Worm (Caenorhabditis elegans) whole organism, L1 larva: Measurements from ENCODE around the gene F13B12.4.

ENCODE experiments used
- C16A3.4 ChIP-seq: fragments of 150-350 bp; optimal IDR thresholded peaks from 2 replicates; lab custom pipeline; 2014; ENCODE audit warnings: missing biosample characterization, missing genetic modification characterization
- ceh-90 ChIP-seq: sonication (generic microtip); optimal IDR thresholded peaks from 2 replicates; lab custom pipeline; 2016; ENCODE audit warnings: missing genetic modification characterization, missing compliant biosample characterization
- dpl-1 ChIP-seq, 3 experiments: fragments of 150-350 bp in 2 of 3; sonication (generic microtip) in 1 of 3; optimal IDR thresholded peaks; 2 replicates each; lab custom pipeline; 2014 to 2017; ENCODE audit warnings: missing biosample characterization in 3 of 3, missing genetic modification characterization in 3 of 3, missing genetic modification reagents in 3 of 3
- fkh-8 ChIP-seq: sonication (generic microtip); optimal IDR thresholded peaks from 2 replicates; lab custom pipeline; 2016; ENCODE audit warnings: mild to moderate bottlenecking, missing genetic modification characterization, missing compliant biosample characterization
- nhr-11 ChIP-seq: fragments of 150-350 bp; optimal IDR thresholded peaks from 2 replicates; lab custom pipeline; 2014; ENCODE audit warnings: missing biosample characterization, missing genetic modification characterization
- nhr-20 ChIP-seq: sonication (generic microtip); optimal IDR thresholded peaks from 2 replicates; lab custom pipeline; 2016; ENCODE audit warnings: mild to moderate bottlenecking, missing genetic modification characterization, missing compliant biosample characterization
- nhr-76 ChIP-seq: sonication (generic microtip); optimal IDR thresholded peaks from 2 replicates; lab custom pipeline; 2017; ENCODE audit warnings: missing biosample characterization, missing genetic modification characterization
- nhr-77 ChIP-seq: fragments of 150-350 bp; optimal IDR thresholded peaks from 2 replicates; lab custom pipeline; 2014; ENCODE audit warnings: missing biosample characterization, missing genetic modification characterization
- nhr-90 ChIP-seq: sonication (generic microtip); optimal IDR thresholded peaks from 2 replicates; lab custom pipeline; 2016; ENCODE audit warnings: mild to moderate bottlenecking, missing genetic modification characterization, missing compliant biosample characterization; ENCODE audit not compliant: poor library complexity
- skn-1 ChIP-seq: fragments of 150-350 bp; optimal IDR thresholded peaks from 2 replicates; lab custom pipeline; 2014; ENCODE audit warnings: missing biosample characterization, missing genetic modification characterization
- unc-62 ChIP-seq: fragments of 150-350 bp; optimal IDR thresholded peaks from 2 replicates; lab custom pipeline; 2014; ENCODE audit warnings: missing biosample characterization, missing genetic modification reagents, missing genetic modification characterization
- unc-98 ChIP-seq: fragments of 200-800 bp; sonication (Bioruptor generic); IDR thresholded peaks from 2 replicates; pipeline ENCODE4 v1.3.6; 2022; ENCODE audit warnings: missing genetic modification characterization, missing compliant biosample characterization
- zip-4 ChIP-seq: fragments of 200-800 bp; sonication (Bioruptor generic); optimal IDR thresholded peaks from 2 replicates; lab custom pipeline; 2018; ENCODE audit warnings: mild to moderate bottlenecking, missing genetic modification characterization, moderate library complexity, missing compliant biosample characterization

The F13B12.4 gene

DNA sequence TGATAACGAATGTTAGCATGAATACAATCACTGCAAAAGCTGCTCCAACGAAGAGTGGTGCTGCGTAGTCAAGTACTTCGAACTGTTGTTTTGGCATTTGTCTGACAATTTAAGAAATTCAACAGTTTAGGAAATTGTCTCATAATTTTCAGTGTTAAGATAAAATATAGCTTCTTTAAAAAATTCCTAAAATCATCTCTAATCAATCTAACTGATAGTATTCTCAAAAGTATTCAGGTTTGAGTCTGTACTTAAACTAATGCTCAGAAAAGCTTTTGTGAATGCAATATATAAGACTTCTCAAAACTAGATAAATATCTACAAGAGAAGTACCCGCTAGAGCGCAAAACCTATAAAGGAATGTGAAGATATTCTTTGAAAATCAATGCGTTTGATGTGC lies 54.8 kb downstream of the F13B12.4 start, which contains the start of gene R10H10.4:
Gene R10H10.4 (minus strand): TSS at position 101 of the 400 bp plus-strand sequence.
- no peak for TF ChIP-seq nhr-90 (tag; lab: Kevin White, UChicago)
- no peak for TF ChIP-seq unc-98 (GFP tag; lab: Robert Waterston, UW)
- no peak for TF ChIP-seq nhr-11 (tag; lab: Kevin White, UChicago)
- no peak for TF ChIP-seq dpl-1 (GFP tag; optimal IDR thresholded peaks at IDR 0.05; lab: Kevin White, UChicago)
- TF ChIP-seq skn-1: no peak
- TF ChIP-seq zip-4 (GFP tag; lab: Kevin White, UChicago): no peak
- TF ChIP-seq nhr-76 (tag; lab: Kevin White, UChicago): no peak
- TF ChIP-seq nhr-20: no peak
- no peak for TF ChIP-seq C16A3.4 (tag; lab: Kevin White, UChicago)
- TF ChIP-seq fkh-8 (tag; lab: Kevin White, UChicago): no peak
- no peak for TF ChIP-seq unc-62 (GFP tag; lab: Kevin White, UChicago)
- TF ChIP-seq ceh-90 (tag; lab: Kevin White, UChicago): no peak
- no peak for TF ChIP-seq nhr-77 (tag; lab: Kevin White, UChicago)
